Worm (Caenorhabditis elegans) whole organism, mixed stage, embryonic: ENCODE measurements around the gene ZK185.5.

Experiments used
- M03D4.4 ChIP-seq: sonication (generic microtip); optimal IDR thresholded peaks from 2 replicates; lab custom pipeline; 2017; ENCODE audit warnings: mild to moderate bottlenecking, missing genetic modification characterization, missing compliant biosample characterization
- ceh-39 ChIP-seq: fragments of 150-350 bp; optimal IDR thresholded peaks from 2 replicates; lab custom pipeline; 2014; ENCODE audit warnings: missing biosample characterization, missing genetic modification characterization
- ceh-83 ChIP-seq: fragments of 200-800 bp; sonication (Bioruptor generic); optimal IDR thresholded peaks from 2 replicates; lab custom pipeline; 2018; ENCODE audit warnings: mild to moderate bottlenecking, missing genetic modification characterization, missing compliant biosample characterization
- elt-3 ChIP-seq: fragments of 150-350 bp; optimal IDR thresholded peaks from 2 replicates; lab custom pipeline; 2014; ENCODE audit warnings: missing biosample characterization, missing genetic modification characterization
- mab-5 ChIP-seq: fragments of 150-350 bp; optimal IDR thresholded peaks from 2 replicates; lab custom pipeline; 2014; ENCODE audit warnings: missing biosample characterization, missing genetic modification characterization
- mep-1 ChIP-seq: fragments of 150-350 bp; optimal IDR thresholded peaks from 2 replicates; lab custom pipeline; 2017; ENCODE audit warnings: missing biosample characterization, missing genetic modification reagents, missing genetic modification characterization, inconsistent platforms
- mls-2 ChIP-seq: sonication (generic microtip); optimal IDR thresholded peaks from 2 replicates; lab custom pipeline; 2016; ENCODE audit warnings: mild to moderate bottlenecking, missing genetic modification characterization, moderate library complexity, missing compliant biosample characterization
- nhr-12 ChIP-seq: fragments of 150-350 bp; optimal IDR thresholded peaks from 2 replicates; lab custom pipeline; 2014; ENCODE audit warnings: missing biosample characterization, missing genetic modification characterization
- nhr-237 ChIP-seq: fragments of 150-350 bp; optimal IDR thresholded peaks from 2 replicates; lab custom pipeline; 2014; ENCODE audit warnings: missing biosample characterization, missing genetic modification characterization
- nhr-76 ChIP-seq: sonication (generic microtip); optimal IDR thresholded peaks from 2 replicates; lab custom pipeline; 2017; ENCODE audit warnings: missing biosample characterization, missing genetic modification characterization
- snpc-4 ChIP-seq: fragments of 150-350 bp; optimal IDR thresholded peaks from 2 replicates; lab custom pipeline; 2014; ENCODE audit warnings: missing biosample characterization, missing genetic modification characterization
- unc-62 ChIP-seq: fragments of 150-350 bp; optimal IDR thresholded peaks from 2 replicates; lab custom pipeline; 2014; ENCODE audit warnings: missing biosample characterization, missing genetic modification reagents, missing genetic modification characterization
- ztf-11 ChIP-seq: fragments of 150-350 bp; optimal IDR thresholded peaks from 2 replicates; lab custom pipeline; 2014; ENCODE audit warnings: missing biosample characterization, missing genetic modification characterization

ce11 chrIV:4545818-4546217 lies at the start of gene ZK185.5:
- TF ChIP-seq elt-3 (tag; lab: Kevin White, UChicago) (no peak), ztf-11 (tag; lab: Kevin White, UChicago) (no peak), ceh-83 (GFP tag; lab: Kevin White, UChicago) (no peak), mep-1 (tag; lab: Kevin White, UChicago) (no peak), mls-2 (tag; lab: Kevin White, UChicago) (no peak), nhr-237 (tag; lab: Kevin White, UChicago) (no peak), snpc-4 (no peak), ceh-39 (tag; lab: Kevin White, UChicago) (no peak), M03D4.4 (tag; lab: Kevin White, UChicago) (no peak), unc-62 (GFP tag; lab: Kevin White, UChicago) (no peak), mab-5 (tag; lab: Kevin White, UChicago) (no peak), nhr-12 (tag; lab: Kevin White, UChicago) (no peak), nhr-76 (no peak)
